Fruit fly (Drosophila melanogaster) S2 (cell line): ENCODE data around the gene Eig71Ed.

Source experiments
- CG8478 ChIP-seq: fragments of >200 bp; optimal IDR thresholded peaks from 2 replicates; lab custom pipeline; 2018
- CTCF ChIP-seq, 2 experiments: fragments of >200 bp; optimal IDR thresholded peaks; 2 replicates each; lab custom pipeline; 2018

Eig71Ed gene

DNA sequence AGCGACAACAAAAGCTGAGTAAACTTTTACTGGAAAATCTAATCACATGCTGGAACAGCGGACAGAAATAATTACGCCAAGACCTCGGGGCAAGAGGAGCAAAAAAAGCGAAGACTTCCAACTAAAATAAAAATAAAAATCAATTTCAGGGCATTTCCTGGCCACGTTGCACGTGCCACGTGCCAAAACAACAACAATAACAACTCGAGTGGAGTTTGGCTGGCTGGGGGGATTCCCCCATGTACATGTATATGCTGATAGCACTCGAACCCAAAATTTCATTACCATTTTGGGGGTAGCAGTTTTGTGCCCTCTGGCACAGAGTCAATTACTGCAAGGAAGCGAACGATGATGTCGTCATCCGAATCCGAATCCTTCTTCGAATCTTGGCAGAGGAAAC lies 10.2 kb downstream of the Eig71Ed start:
- TF ChIP-seq CTCF (optimal IDR thresholded peaks at IDR 0.05; lab: Kevin White, UChicago): no peak
- TF ChIP-seq CG8478 (lab: Kevin White, UChicago): no peak

DNA sequence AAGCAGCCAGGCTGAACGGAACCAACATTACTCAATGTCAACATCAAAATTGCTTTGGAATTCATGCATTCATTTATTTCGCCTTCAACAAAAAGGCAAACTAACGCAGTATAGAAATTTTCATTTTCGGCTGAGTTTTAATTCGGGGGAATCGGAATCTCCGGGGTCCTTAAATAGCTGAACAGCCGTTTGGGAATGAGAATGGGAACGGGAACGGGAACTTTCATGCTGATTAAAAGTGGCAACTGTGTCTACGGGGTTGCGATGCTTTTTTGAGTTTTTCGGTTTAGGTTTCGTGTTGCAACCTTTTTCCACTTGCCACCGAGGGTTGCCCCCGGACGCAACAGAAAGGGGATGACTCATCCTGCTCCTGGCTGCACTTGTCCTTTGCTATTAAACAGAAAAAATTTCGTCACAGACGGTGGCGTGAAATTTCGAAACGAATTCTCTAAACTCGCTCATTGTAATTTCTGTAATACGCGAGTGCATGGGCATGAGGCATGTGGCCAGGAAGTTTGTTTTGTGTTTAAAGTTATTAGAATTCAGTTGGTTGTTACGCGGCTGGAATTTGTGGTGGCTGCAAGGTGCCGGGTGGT lies 12.0 kb downstream of the Eig71Ed start:
- TF ChIP-seq CTCF (optimal IDR thresholded peaks at IDR 0.05; lab: Kevin White, UChicago) (no peak), CG8478 (lab: Kevin White, UChicago) (no peak)

dm6 chr3L:15665741-15666140 lies 13.4 kb downstream of the Eig71Ed start:
- TF ChIP-seq CTCF (optimal IDR thresholded peaks at IDR 0.05; lab: Kevin White, UChicago): no peak
- TF ChIP-seq CG8478 (lab: Kevin White, UChicago): no peak

DNA sequence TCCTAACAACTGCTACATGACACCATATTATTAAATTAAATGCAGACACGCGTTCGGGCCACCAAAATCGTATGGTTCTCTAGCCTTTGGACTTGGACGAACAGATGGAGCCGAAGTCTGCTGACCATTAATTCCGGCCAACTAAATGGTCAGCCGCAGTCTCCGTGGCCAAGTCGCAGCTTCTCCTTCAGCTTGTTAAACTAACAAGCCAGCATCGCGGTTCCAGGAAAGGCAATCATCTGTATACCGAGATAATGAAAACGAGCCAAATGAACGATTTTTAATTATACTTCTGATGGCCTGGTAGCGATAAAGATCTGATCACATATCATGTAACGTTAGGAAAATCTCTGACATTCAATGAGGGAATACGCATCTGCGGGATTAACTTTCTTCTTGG lies 17.6 kb downstream of the Eig71Ed start:
- TF ChIP-seq CG8478 (lab: Kevin White, UChicago) (no peak), CTCF (optimal IDR thresholded peaks at IDR 0.05; lab: Kevin White, UChicago) (no peak)

- TF ChIP-seq CTCF (optimal IDR thresholded peaks at IDR 0.05; lab: Kevin White, UChicago): no peak
- TF ChIP-seq CG8478 (lab: Kevin White, UChicago): no peak
Measured at dm6 chr3L:15670455-15670854, 18.1 kb downstream of the Eig71Ed start.

dm6 chr3L:15672800-15673199 lies 20.5 kb downstream of the Eig71Ed start:
- TF ChIP-seq CTCF (optimal IDR thresholded peaks at IDR 0.05; lab: Kevin White, UChicago) (no peak), CG8478 (lab: Kevin White, UChicago) (no peak)

DNA sequence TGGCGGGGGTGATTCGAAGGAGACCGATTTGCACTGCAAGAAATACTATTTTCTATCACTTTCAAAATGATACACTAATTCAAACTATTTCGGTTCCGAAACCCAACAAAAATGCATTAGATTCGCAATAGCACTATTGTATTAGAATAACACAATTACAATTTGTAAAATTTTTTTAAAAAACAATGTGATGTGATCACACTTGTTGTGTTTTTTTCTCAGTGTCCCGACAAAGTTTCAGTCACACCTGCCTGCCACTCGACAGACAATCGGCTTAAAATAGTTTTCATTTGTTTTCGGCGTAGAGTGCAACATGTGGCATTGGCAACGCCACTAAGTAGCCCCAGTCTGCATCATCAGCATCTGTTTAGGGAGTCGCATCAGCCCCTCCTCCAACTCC lies 22.8 kb downstream of the Eig71Ed start:
- TF ChIP-seq CTCF (optimal IDR thresholded peaks at IDR 0.05; lab: Kevin White, UChicago): no peak
- no peak for TF ChIP-seq CG8478 (lab: Kevin White, UChicago)

DNA sequence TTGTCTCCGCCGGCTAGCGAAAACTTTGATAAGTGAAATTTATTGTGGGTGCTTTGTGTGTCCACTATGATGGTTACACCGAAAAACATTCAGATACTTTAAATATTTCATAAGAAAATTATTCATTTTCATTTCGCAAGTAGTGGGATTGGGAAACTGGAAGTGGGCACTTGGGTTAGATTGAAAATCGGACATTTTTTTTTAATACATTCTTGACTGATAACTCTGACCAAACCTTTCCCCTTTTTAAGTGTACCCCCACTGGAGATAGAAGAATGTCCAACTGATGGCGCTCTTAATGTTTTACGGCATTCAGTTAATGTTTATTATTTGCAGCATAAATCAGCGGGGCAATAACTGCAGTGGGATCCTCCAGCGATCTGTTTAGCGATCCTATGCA lies 25.3 kb downstream of the Eig71Ed start:
- TF ChIP-seq CTCF (optimal IDR thresholded peaks at IDR 0.05; lab: Kevin White, UChicago) (no peak), CG8478 (lab: Kevin White, UChicago) (no peak)

DNA sequence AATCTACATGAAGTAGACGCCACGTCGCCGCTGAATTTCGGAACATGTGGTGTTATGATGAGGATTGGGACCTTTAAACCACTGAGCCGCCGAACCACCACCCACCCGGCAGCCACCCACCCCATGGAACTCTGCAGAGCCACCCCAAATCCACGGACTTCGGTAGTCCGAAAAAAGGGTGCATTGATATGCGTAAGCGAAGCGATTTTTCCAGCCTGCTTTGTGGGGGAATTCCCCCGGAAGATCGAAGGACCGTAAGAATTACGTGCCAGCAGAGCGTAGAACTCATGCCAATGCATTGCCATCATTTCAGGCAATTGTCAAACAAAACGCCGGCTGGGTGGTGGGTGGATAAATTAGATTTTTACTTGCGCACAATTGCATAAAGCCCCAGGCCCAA lies 25.9 kb downstream of the Eig71Ed start:
- no peak for TF ChIP-seq CTCF (optimal IDR thresholded peaks at IDR 0.05; lab: Kevin White, UChicago)
- TF ChIP-seq CG8478 (lab: Kevin White, UChicago): no peak

DNA sequence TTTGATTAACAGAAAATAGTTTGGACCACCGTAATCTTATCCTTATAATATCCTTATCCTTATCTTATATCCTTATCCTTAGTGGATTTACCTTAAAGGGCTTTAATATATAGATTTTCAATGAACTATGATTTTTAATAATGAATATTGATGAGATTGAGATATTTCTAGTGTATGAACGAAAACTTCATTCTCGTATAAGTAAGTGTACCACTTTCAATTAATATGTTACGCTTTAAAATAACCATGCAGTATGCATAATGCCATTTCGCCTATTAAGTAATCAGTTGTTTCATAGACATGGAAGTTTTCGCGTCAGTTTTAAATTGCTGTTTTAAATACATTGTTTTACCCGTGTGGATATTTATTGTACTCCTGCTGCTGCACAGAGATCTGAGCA lies 27.1 kb downstream of the Eig71Ed start, which contains the start of gene CG7304:
CG7304 (plus strand) TSS at position 301 of the 400 bp plus-strand sequence.
- TF ChIP-seq CG8478 (lab: Kevin White, UChicago): no peak
- TF ChIP-seq CTCF (optimal IDR thresholded peaks at IDR 0.05; lab: Kevin White, UChicago): no peak

DNA sequence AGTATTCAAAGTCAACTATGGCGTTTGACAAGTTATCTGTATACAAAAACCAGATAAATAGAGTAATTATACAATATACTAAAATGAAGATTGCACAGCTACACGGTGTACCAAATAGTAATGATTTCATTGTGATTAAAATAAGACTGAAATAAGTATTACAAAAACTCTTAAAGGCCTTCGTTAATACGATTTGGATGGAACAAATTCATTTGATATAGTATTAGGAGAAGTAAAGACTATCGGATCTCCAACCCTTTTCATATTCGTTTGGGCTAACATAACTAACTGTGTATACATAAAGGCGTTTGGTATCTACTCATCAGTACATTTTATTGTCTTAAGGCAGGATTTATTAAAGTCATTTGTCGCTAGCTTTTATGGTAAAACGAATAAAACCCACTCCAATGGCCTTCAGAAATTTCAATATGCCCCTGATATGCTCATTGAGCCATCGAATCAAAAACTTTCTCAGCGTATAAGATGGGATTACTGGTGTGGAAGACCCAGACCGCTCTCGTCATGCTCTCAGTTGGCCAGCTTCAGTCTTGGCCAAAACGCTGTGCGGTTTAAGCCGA lies 31.1 kb downstream of the Eig71Ed start, which contains the start of the genes CG7579 and Pgant8:
CG7579 (minus strand) TSS at position 101 of the 578 bp plus-strand sequence.
Pgant8 (plus strand) TSS at position 528 of the 578 bp plus-strand sequence.
- no peak for TF ChIP-seq CG8478 (lab: Kevin White, UChicago)
- TF ChIP-seq CTCF (optimal IDR thresholded peaks at IDR 0.05; lab: Kevin White, UChicago): no peak

dm6 chr3L:15684017-15684416 lies 31.7 kb downstream of the Eig71Ed start:
- TF ChIP-seq CTCF (optimal IDR thresholded peaks at IDR 0.05; lab: Kevin White, UChicago): no peak
- TF ChIP-seq CG8478 (lab: Kevin White, UChicago): no peak

dm6 chr3L:15687802-15688201 lies 35.5 kb downstream of the Eig71Ed start, which contains the start of gene CG34452:
Gene CG34452 (minus strand): TSS chr3L:15687902.
- TF ChIP-seq CG8478 (lab: Kevin White, UChicago) (no peak), CTCF (optimal IDR thresholded peaks at IDR 0.05; lab: Kevin White, UChicago) (no peak)

DNA sequence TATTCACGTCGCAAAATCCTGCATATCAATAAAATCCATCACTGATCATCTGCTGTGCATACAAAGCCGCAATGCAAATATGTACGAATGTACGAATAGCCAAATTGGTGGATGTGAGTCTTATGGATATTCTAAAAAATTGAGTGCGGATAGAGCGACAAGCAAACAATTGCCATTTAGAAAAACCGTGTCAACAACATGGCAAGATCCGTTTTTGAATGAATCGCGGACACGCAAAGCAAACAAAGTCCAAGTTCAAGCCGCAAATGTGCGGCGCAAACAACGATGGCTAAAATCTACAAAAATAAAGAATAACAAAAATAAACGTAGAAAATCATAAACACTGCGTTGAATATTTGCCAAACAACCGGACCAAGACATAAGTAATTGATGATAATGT lies 37.2 kb downstream of the Eig71Ed start:
- TF ChIP-seq CTCF (optimal IDR thresholded peaks at IDR 0.05; lab: Kevin White, UChicago) (no peak), CG8478 (lab: Kevin White, UChicago) (no peak)

dm6 chr3L:15690711-15691591 lies 38.6 kb downstream of the Eig71Ed start:
- TF ChIP-seq CG8478 (lab: Kevin White, UChicago) (no peak), CTCF (optimal IDR thresholded peaks at IDR 0.05; lab: Kevin White, UChicago) (no peak)
